Worm (Caenorhabditis elegans): ENCODE measurements around the gene cux-7.

cux-7 gene

ce11 chrIII:7494850-7495314 is 25.8 kb downstream of the cux-7 start:
- TF ChIP-seq ztf-11 (tag; optimal IDR thresholded peaks at IDR 0.05), result no peak
- peak; percentile 59 for TF ChIP-seq mls-2 (tag; optimal IDR thresholded peaks at IDR 0.05)
- TF ChIP-seq blmp-1 (tag; optimal IDR thresholded peaks at IDR 0.05), result peak; percentile 93
- peak; percentile 51 for TF ChIP-seq ham-2 (GFP tag; optimal IDR thresholded peaks at IDR 0.05)

- TF ChIP-seq tbx-8 (GFP tag; optimal IDR thresholded peaks at IDR 0.05) (no peak), nhr-28 (tag; optimal IDR thresholded peaks at IDR 0.05) (no peak), hlh-1 (tag; optimal IDR thresholded peaks at IDR 0.05) (no peak), ztf-11 (tag; optimal IDR thresholded peaks at IDR 0.05) (no peak), ceh-83 (GFP tag; optimal IDR thresholded peaks at IDR 0.05) (no peak), cnd-1 (tag; optimal IDR thresholded peaks at IDR 0.05) (no peak), zip-8 (tag; optimal IDR thresholded peaks at IDR 0.05) (peak; percentile 67)
These were observed 28.7 kb downstream of the cux-7 start for ce11 chrIII:7491931-7492330.

- peak; percentile 48 for TF ChIP-seq zip-8 (tag; optimal IDR thresholded peaks at IDR 0.05)
- no peak for TF ChIP-seq unc-62 (GFP tag; optimal IDR thresholded peaks at IDR 0.05)
These were observed 30.6 kb downstream of the cux-7 start for ce11 chrIII:7490061-7490460.

ce11 chrIII:7489055-7489534 is 31.6 kb downstream of the cux-7 start, which contains the start of gene mup-4:
TSS of gene mup-4 (minus strand) at chrIII:7489105.
- TF ChIP-seq ceh-39 (tag; optimal IDR thresholded peaks at IDR 0.05), result no peak
- no peak for TF ChIP-seq bed-3 (GFP tag; optimal IDR thresholded peaks at IDR 0.05)
- no peak for TF ChIP-seq sem-2 (GFP tag; optimal IDR thresholded peaks at IDR 0.05)
- no peak for TF ChIP-seq unc-120 (tag; optimal IDR thresholded peaks at IDR 0.05; ENCODE audit: poor library complexity, severe bottlenecking)
- no peak for TF ChIP-seq nhr-237 (tag; optimal IDR thresholded peaks at IDR 0.05)
- TF ChIP-seq lin-13 (tag; optimal IDR thresholded peaks at IDR 0.05), result no peak
- no peak for TF ChIP-seq unc-62 (GFP tag; optimal IDR thresholded peaks at IDR 0.05)
- no peak for TF ChIP-seq hlh-1 (tag; optimal IDR thresholded peaks at IDR 0.05)
- TF ChIP-seq tbx-8 (GFP tag; optimal IDR thresholded peaks at IDR 0.05), result no peak
- no peak for TF ChIP-seq ztf-11 (tag; optimal IDR thresholded peaks at IDR 0.05)
- TF ChIP-seq nhr-12 (tag; optimal IDR thresholded peaks at IDR 0.05), result no peak
- TF ChIP-seq ceh-83 (GFP tag; optimal IDR thresholded peaks at IDR 0.05), result no peak
- no peak for TF ChIP-seq lsy-2 (tag; optimal IDR thresholded peaks at IDR 0.05)
- no peak for TF ChIP-seq elt-3 (tag; optimal IDR thresholded peaks at IDR 0.05)
- no peak for TF ChIP-seq M03D4.4 (tag; optimal IDR thresholded peaks at IDR 0.05)
- no peak for TF ChIP-seq nhr-2 (tag; optimal IDR thresholded peaks at IDR 0.05)
- no peak for TF ChIP-seq mab-5 (tag; optimal IDR thresholded peaks at IDR 0.05)

ce11 chrIII:7488303-7488702 is 32.3 kb downstream of the cux-7 start:
- no peak for TF ChIP-seq nhr-12 (tag; optimal IDR thresholded peaks at IDR 0.05)
- TF ChIP-seq sptf-1 (tag; optimal IDR thresholded peaks at IDR 0.05), result no peak
- no peak for TF ChIP-seq tbx-8 (GFP tag; optimal IDR thresholded peaks at IDR 0.05)
- TF ChIP-seq blmp-1 (tag; optimal IDR thresholded peaks at IDR 0.05), result no peak
- no peak for TF ChIP-seq ham-2 (GFP tag; optimal IDR thresholded peaks at IDR 0.05)
- no peak for TF ChIP-seq nhr-28 (tag; optimal IDR thresholded peaks at IDR 0.05)
- TF ChIP-seq cnd-1 (tag; optimal IDR thresholded peaks at IDR 0.05), result no peak
- TF ChIP-seq lin-32 (GFP tag; optimal IDR thresholded peaks at IDR 0.05), result no peak
- no peak for TF ChIP-seq bed-3 (GFP tag; optimal IDR thresholded peaks at IDR 0.05)
- TF ChIP-seq pha-4 (tag; optimal IDR thresholded peaks at IDR 0.05), result no peak
- no peak for TF ChIP-seq ceh-39 (tag; optimal IDR thresholded peaks at IDR 0.05)
- TF ChIP-seq unc-62 (GFP tag; optimal IDR thresholded peaks at IDR 0.05), result no peak
- TF ChIP-seq M03D4.4 (tag; optimal IDR thresholded peaks at IDR 0.05), result no peak
- no peak for TF ChIP-seq ceh-83 (GFP tag; optimal IDR thresholded peaks at IDR 0.05)
- no peak for TF ChIP-seq lin-13 (tag; optimal IDR thresholded peaks at IDR 0.05)
- no peak for TF ChIP-seq mls-2 (tag; optimal IDR thresholded peaks at IDR 0.05)
- no peak for TF ChIP-seq ceh-43 (GFP tag; optimal IDR thresholded peaks at IDR 0.05)
- TF ChIP-seq mep-1 (tag; optimal IDR thresholded peaks at IDR 0.05), result no peak

- TF ChIP-seq lsy-2 (tag; optimal IDR thresholded peaks at IDR 0.05), result no peak
- no peak for TF ChIP-seq flh-1 (GFP tag; optimal IDR thresholded peaks at IDR 0.05)
- TF ChIP-seq ceh-83 (GFP tag; optimal IDR thresholded peaks at IDR 0.05), result no peak
- no peak for TF ChIP-seq nhr-76 (tag; optimal IDR thresholded peaks at IDR 0.05)
- TF ChIP-seq hlh-1 (tag; optimal IDR thresholded peaks at IDR 0.05), result no peak
- TF ChIP-seq ceh-43 (GFP tag; optimal IDR thresholded peaks at IDR 0.05), result no peak
- no peak for TF ChIP-seq snpc-4 (tag; optimal IDR thresholded peaks at IDR 0.05)
- no peak for TF ChIP-seq mab-5 (tag; optimal IDR thresholded peaks at IDR 0.05)
- TF ChIP-seq sptf-1 (tag; optimal IDR thresholded peaks at IDR 0.05), result no peak
- no peak for TF ChIP-seq sem-2 (GFP tag; optimal IDR thresholded peaks at IDR 0.05)
These were observed 35.9 kb downstream of the cux-7 start for ce11 chrIII:7484765-7485164.
